Fruit fly (Drosophila melanogaster) whole organism, prepupa: ENCODE data around the gene lush.

ENCODE experiments used
- CG11294 ChIP-seq: fragments of 200-800 bp; sonication (Bioruptor generic); IDR thresholded peaks from 2 replicates; pipeline ENCODE4 v1.3.6; 2022; ENCODE audit warnings: missing biosample characterization, missing genetic modification characterization
- CG11762 ChIP-seq: fragments of 200-800 bp; sonication (Bioruptor generic); optimal IDR thresholded peaks from 3 replicates; lab custom pipeline; 2016; ENCODE audit warnings: missing biosample characterization, missing genetic modification characterization; ENCODE audit not compliant: insufficient read depth
- CG16779 ChIP-seq: fragments of 200-800 bp; sonication (Bioruptor generic); optimal IDR thresholded peaks from 3 replicates; lab custom pipeline; 2017; ENCODE audit warnings: missing biosample characterization, mild to moderate bottlenecking, missing genetic modification characterization
- CG3032 ChIP-seq: fragments of 200-800 bp; optimal IDR thresholded peaks from 2 replicates; lab custom pipeline; 2019; ENCODE audit warnings: missing biosample characterization, mild to moderate bottlenecking, missing genetic modification characterization, moderate library complexity
- CG31627 ChIP-seq: fragments of 200-800 bp; sonication (Bioruptor generic); optimal IDR thresholded peaks from 3 replicates; lab custom pipeline; 2016; ENCODE audit warnings: missing biosample characterization, missing genetic modification characterization
- CG34406 ChIP-seq: fragments of 200-800 bp; sonication (Bioruptor generic); optimal IDR thresholded peaks from 3 replicates; lab custom pipeline; 2016; ENCODE audit warnings: missing biosample characterization, missing genetic modification characterization
- CG3919 ChIP-seq: fragments of 200-800 bp; sonication (Bioruptor generic); optimal IDR thresholded peaks from 3 replicates; lab custom pipeline; 2016; ENCODE audit warnings: missing biosample characterization, missing genetic modification characterization
- CG4318 ChIP-seq: fragments of 200-800 bp; sonication (Bioruptor generic); optimal IDR thresholded peaks from 3 replicates; lab custom pipeline; 2017; ENCODE audit warnings: missing biosample characterization, mild to moderate bottlenecking, missing genetic modification characterization
- CG6854 ChIP-seq: fragments of 200-800 bp; sonication (Bioruptor generic); optimal IDR thresholded peaks from 2 replicates; lab custom pipeline; 2017; ENCODE audit warnings: missing biosample characterization, mild to moderate bottlenecking, missing genetic modification characterization
- CG7368 ChIP-seq: fragments of 200-800 bp; sonication (Bioruptor generic); optimal IDR thresholded peaks from 3 replicates; lab custom pipeline; 2016; ENCODE audit warnings: missing biosample characterization, missing genetic modification characterization
- CG8319 ChIP-seq: fragments of 200-800 bp; sonication (Bioruptor generic); optimal IDR thresholded peaks from 3 replicates; lab custom pipeline; 2016; ENCODE audit warnings: missing biosample characterization, missing genetic modification characterization
- CG8632 ChIP-seq: fragments of 200-800 bp; sonication (Bioruptor generic); optimal IDR thresholded peaks from 3 replicates; lab custom pipeline; 2016; ENCODE audit warnings: missing biosample characterization, missing genetic modification characterization
- CG9139 ChIP-seq: fragments of 200-800 bp; sonication (Bioruptor generic); optimal IDR thresholded peaks from 3 replicates; lab custom pipeline; 2017; ENCODE audit warnings: missing biosample characterization, mild to moderate bottlenecking, missing genetic modification characterization
- Eip75B ChIP-seq: fragments of 200-800 bp; sonication (Bioruptor generic); optimal IDR thresholded peaks from 3 replicates; lab custom pipeline; 2016; ENCODE audit warnings: missing biosample characterization, missing genetic modification characterization
- Eip78C ChIP-seq: fragments of 200-800 bp; sonication (Bioruptor generic); peaks from one replicate; lab custom pipeline; 2016; ENCODE audit warnings: missing biosample characterization, missing genetic modification characterization
- Eip93F ChIP-seq: fragments of 200-800 bp; sonication (Bioruptor generic); optimal IDR thresholded peaks from 2 replicates; lab custom pipeline; 2016; ENCODE audit warnings: missing biosample characterization, mild to moderate bottlenecking, missing genetic modification characterization
- Ets96B ChIP-seq: fragments of 200-800 bp; optimal IDR thresholded peaks from 2 replicates; lab custom pipeline; 2019; ENCODE audit warnings: missing biosample characterization, mild to moderate bottlenecking, missing genetic modification characterization, moderate library complexity
- Gug ChIP-seq: fragments of 200-800 bp; sonication (Bioruptor generic); IDR thresholded peaks from 2 replicates; pipeline ENCODE4 v1.3.6; 2022; ENCODE audit warnings: missing biosample characterization, missing genetic modification characterization
- Hr39 ChIP-seq: fragments of 200-800 bp; sonication (Bioruptor generic); optimal IDR thresholded peaks from 2 replicates; lab custom pipeline; 2016; ENCODE audit warnings: missing biosample characterization, missing genetic modification characterization
- Hr4 ChIP-seq: fragments of 200-800 bp; sonication (Bioruptor generic); optimal IDR thresholded peaks from 3 replicates; lab custom pipeline; 2016; ENCODE audit warnings: missing biosample characterization, missing genetic modification characterization
- Lpt ChIP-seq: fragments of 200-800 bp; sonication (Bioruptor generic); optimal IDR thresholded peaks from 3 replicates; lab custom pipeline; 2016; ENCODE audit warnings: missing biosample characterization, missing genetic modification characterization
- Met ChIP-seq: fragments of 200-800 bp; sonication (Bioruptor generic); optimal IDR thresholded peaks from 3 replicates; lab custom pipeline; 2016; ENCODE audit warnings: missing biosample characterization, missing genetic modification characterization
- Smox ChIP-seq: fragments of 200-800 bp; sonication (Bioruptor generic); optimal IDR thresholded peaks from 3 replicates; lab custom pipeline; 2016; ENCODE audit warnings: missing biosample characterization, missing genetic modification characterization
- Sox14 ChIP-seq: fragments of 200-800 bp; sonication (Bioruptor generic); optimal IDR thresholded peaks from 3 replicates; lab custom pipeline; 2016; ENCODE audit warnings: missing biosample characterization, missing genetic modification characterization
- achi ChIP-seq: fragments of 200-800 bp; sonication (Bioruptor generic); optimal IDR thresholded peaks from 3 replicates; lab custom pipeline; 2016; ENCODE audit warnings: missing biosample characterization, missing genetic modification characterization
- acj6 ChIP-seq: fragments of 200-800 bp; sonication (Bioruptor generic); optimal IDR thresholded peaks from 3 replicates; lab custom pipeline; 2016; ENCODE audit warnings: missing biosample characterization, missing genetic modification characterization
- cyc ChIP-seq: fragments of 200-800 bp; sonication (Bioruptor generic); optimal IDR thresholded peaks from 3 replicates; lab custom pipeline; 2016; ENCODE audit warnings: missing biosample characterization, missing genetic modification characterization
- dac ChIP-seq: fragments of 200-800 bp; sonication (Bioruptor generic); optimal IDR thresholded peaks from 2 replicates; lab custom pipeline; 2017; ENCODE audit warnings: missing biosample characterization, mild to moderate bottlenecking, missing genetic modification characterization
- esn ChIP-seq: fragments of 200-800 bp; sonication (Bioruptor generic); optimal IDR thresholded peaks from 2 replicates; lab custom pipeline; 2016; ENCODE audit warnings: missing biosample characterization, mild to moderate bottlenecking, missing genetic modification characterization, moderate library complexity
- fd85E ChIP-seq: fragments of 200-800 bp; sonication (Bioruptor generic); optimal IDR thresholded peaks from 3 replicates; lab custom pipeline; 2016; ENCODE audit warnings: missing biosample characterization, missing genetic modification characterization
- lz ChIP-seq: fragments of 200-800 bp; sonication (Bioruptor generic); optimal IDR thresholded peaks from 3 replicates; lab custom pipeline; 2016; ENCODE audit warnings: missing biosample characterization, missing genetic modification characterization
- pdm3 ChIP-seq: fragments of 200-800 bp; sonication (Bioruptor generic); optimal IDR thresholded peaks from 3 replicates; lab custom pipeline; 2016; ENCODE audit warnings: missing biosample characterization, missing genetic modification characterization
- salr ChIP-seq, 2 experiments: fragments of 200-800 bp; sonication (Bioruptor generic); optimal IDR thresholded peaks; 3 replicates each; lab custom pipeline; 2016 to 2018; ENCODE audit warnings: missing biosample characterization in 2 of 2, missing genetic modification characterization in 2 of 2, mild to moderate bottlenecking in 1 of 2
- svp ChIP-seq: fragments of 200-800 bp; sonication (Bioruptor generic); peaks from one replicate; lab custom pipeline; 2016; ENCODE audit warnings: missing biosample characterization, missing genetic modification characterization
- topi ChIP-seq: fragments of 200-800 bp; sonication (Bioruptor generic); optimal IDR thresholded peaks from 3 replicates; lab custom pipeline; 2016; ENCODE audit warnings: missing biosample characterization, missing genetic modification characterization
- vri ChIP-seq: fragments of 200-800 bp; sonication (Bioruptor generic); optimal IDR thresholded peaks from 3 replicates; lab custom pipeline; 2016; ENCODE audit warnings: missing biosample characterization, mild to moderate bottlenecking, missing genetic modification characterization

lush gene

dm6 chr3L:19590422-19590821, 15.5 kb downstream of the lush start, which contains the start of gene CG14100 (continued):
- TF ChIP-seq dac (peak; percentile 100), Hr39 (GFP tag; lab: Kevin White, UChicago) (peak; percentile 100), svp (peak; percentile 100), Eip75B (GFP tag; lab: Kevin White, UChicago) (peak; percentile 100), CG34406 (GFP tag; lab: Kevin White, UChicago) (peak; percentile 100), CG6854 (GFP tag; lab: Kevin White, UChicago) (peak; percentile 100), Ets96B (peak; percentile 100), CG8319 (GFP tag; lab: Kevin White, UChicago) (peak; percentile 100), Gug (GFP tag; lab: Robert Waterston, UW) (peak; percentile 100), vri (GFP tag; lab: Kevin White, UChicago) (peak; percentile 100), Lpt (GFP tag; lab: Kevin White, UChicago) (peak; percentile 100), CG11294 (GFP tag; lab: Robert Waterston, UW) (peak; percentile 100), CG3919 (peak; percentile 100), CG9139 (GFP tag; lab: Kevin White, UChicago) (peak; percentile 100), CG8632 (GFP tag; lab: Kevin White, UChicago) (peak; percentile 100), acj6 (GFP tag; lab: Kevin White, UChicago) (peak; percentile 100), Hr4 (GFP tag; lab: Kevin White, UChicago) (peak; percentile 100)

- TF ChIP-seq Hr39 (GFP tag; lab: Kevin White, UChicago) (peak; percentile 17), Gug (GFP tag; lab: Robert Waterston, UW) (no peak), fd85E (GFP tag; lab: Kevin White, UChicago) (no peak), pdm3 (GFP tag; lab: Kevin White, UChicago) (no peak), esn (GFP tag; lab: Kevin White, UChicago) (peak; percentile 49), Eip93F (GFP tag; lab: Kevin White, UChicago) (no peak), CG16779 (tag; lab: Kevin White, UChicago) (no peak), Smox (GFP tag; lab: Kevin White, UChicago) (peak; percentile 23), CG4318 (GFP tag; lab: Kevin White, UChicago) (no peak), lz (peak; percentile 22), CG7368 (GFP tag; lab: Kevin White, UChicago) (no peak), topi (GFP tag; lab: Kevin White, UChicago) (peak; percentile 11), vri (GFP tag; lab: Kevin White, UChicago) (peak; percentile 5), Sox14 (GFP tag; lab: Kevin White, UChicago) (peak; percentile 47), achi (GFP tag; lab: Kevin White, UChicago) (peak; percentile 83), CG11762 (no peak), Hr4 (GFP tag; lab: Kevin White, UChicago) (peak; percentile 10), CG3032 (tag; lab: Kevin White, UChicago) (peak; percentile 25), Eip78C (GFP tag; lab: Kevin White, UChicago) (peak; percentile 87), cyc (GFP tag; lab: Kevin White, UChicago) (peak; percentile 17), Met (GFP tag; lab: Kevin White, UChicago) (peak; percentile 23), CG31627 (GFP tag; lab: Kevin White, UChicago) (peak; percentile 18)
Measured at dm6 chr3L:19585979-19586378, 19.9 kb downstream of the lush start, which contains the start of the genes CG9231 and CG9330. TSS of gene CG9231 (minus strand) at chr3L:19586003. TSS of gene CG9330 (plus strand) at chr3L:19586253.

dm6 chr3L:19584369-19584915, 21.4 kb downstream of the lush start, which contains the start of gene Shal:
TSS of gene Shal (minus strand) at chr3L:19584568.
- TF ChIP-seq Eip75B (GFP tag; lab: Kevin White, UChicago) (no peak), acj6 (GFP tag; lab: Kevin White, UChicago) (no peak), CG4318 (GFP tag; lab: Kevin White, UChicago) (no peak), salr (GFP tag; optimal IDR thresholded peaks at IDR 0.05; lab: Kevin White, UChicago) (no peak), CG8632 (GFP tag; lab: Kevin White, UChicago) (no peak)
